Fruit fly (Drosophila melanogaster): ENCODE data around the gene CG31606.

DNA sequence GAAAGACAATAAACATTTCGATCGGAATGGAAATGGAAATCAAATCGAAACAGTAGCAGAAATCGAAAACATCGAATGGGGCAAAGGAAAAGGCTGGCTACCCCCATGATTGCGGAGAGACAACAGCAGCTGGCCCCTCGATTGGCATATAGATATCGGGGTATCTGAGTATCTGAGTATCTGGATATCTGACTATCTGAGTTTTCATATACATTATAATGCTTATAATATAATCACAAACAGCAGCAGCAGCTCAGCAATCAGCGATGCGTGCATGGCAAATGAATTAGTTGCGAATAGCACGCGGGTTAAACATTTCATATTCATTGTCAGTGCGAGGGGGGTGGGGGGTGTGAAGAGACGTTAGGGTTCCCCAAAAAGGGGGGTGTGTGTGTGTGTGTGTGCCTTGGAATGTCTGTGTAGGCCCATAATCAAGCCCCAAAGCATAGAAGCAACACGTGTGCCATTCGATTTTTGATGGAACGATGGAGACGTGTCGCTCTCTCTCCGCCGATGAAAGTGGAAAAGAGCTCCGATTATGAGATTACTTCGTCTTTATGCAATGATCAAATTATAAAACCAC, 23.3 kb downstream of the CG31606 start:
- TF ChIP-seq Hr78 (GFP tag; optimal IDR thresholded peaks at IDR 0.05) = no peak
- no peak for TF ChIP-seq Dfd (GFP tag; optimal IDR thresholded peaks at IDR 0.05)
- TF ChIP-seq dsf (GFP tag; optimal IDR thresholded peaks at IDR 0.05; ENCODE audit: borderline replicate concordance) = no peak
- TF ChIP-seq ey (GFP tag; optimal IDR thresholded peaks at IDR 0.05) = no peak
- TF ChIP-seq pan (optimal IDR thresholded peaks at IDR 0.05) = no peak
- TF ChIP-seq dl (GFP tag; optimal IDR thresholded peaks at IDR 0.05; ENCODE audit: insufficient read depth in 1 of 2, partially characterized antibody in 2 of 2) = no peak
- TF ChIP-seq dmrt93B (GFP tag; optimal IDR thresholded peaks at IDR 0.05) = no peak
- TF ChIP-seq N (GFP tag; optimal IDR thresholded peaks at IDR 0.05) = no peak

Data from whole organism, wandering third instar larva.